Fruit fly (Drosophila melanogaster) whole organism, embryonic: ENCODE data around the gene Src64B.

Source experiments
- ATbp ChIP-seq: fragments of 200-800 bp; sonication (Bioruptor generic); optimal IDR thresholded peaks from 2 replicates; lab custom pipeline; 2017; ENCODE audit warnings: missing biosample characterization, mild to moderate bottlenecking, missing genetic modification characterization, missing genetic modification reagents
- Adf1 ChIP-seq: fragments of 200-800 bp; sonication (Bioruptor generic); IDR thresholded peaks from 2 replicates; pipeline ENCODE4 v1.3.6; 2022; ENCODE audit warnings: missing biosample characterization, missing genetic modification characterization
- Bteb2 ChIP-seq: fragments of 200-800 bp; sonication (Bioruptor generic); optimal IDR thresholded peaks from 2 replicates; lab custom pipeline; 2016; ENCODE audit warnings: missing biosample characterization, missing genetic modification characterization
- CG12942 ChIP-seq: fragments of 200-800 bp; sonication (Bioruptor generic); optimal IDR thresholded peaks from 3 replicates; lab custom pipeline; 2016; ENCODE audit warnings: missing biosample characterization, missing genetic modification characterization
- CG15269 ChIP-seq: fragments of 200-800 bp; sonication (Bioruptor generic); optimal IDR thresholded peaks from 2 replicates; lab custom pipeline; 2018; ENCODE audit warnings: missing biosample characterization, mild to moderate bottlenecking, missing genetic modification characterization, moderate library complexity
- CG15479 ChIP-seq: fragments of 200-800 bp; sonication (Bioruptor generic); optimal IDR thresholded peaks from 3 replicates; lab custom pipeline; 2019; ENCODE audit warnings: missing biosample characterization, mild to moderate bottlenecking, missing genetic modification characterization, moderate library complexity
- CG15601 ChIP-seq: fragments of 200-800 bp; sonication (Bioruptor generic); optimal IDR thresholded peaks from 3 replicates; lab custom pipeline; 2019; ENCODE audit warnings: missing biosample characterization, mild to moderate bottlenecking, missing genetic modification characterization, moderate library complexity
- CG16813 ChIP-seq: fragments of 200-800 bp; sonication (Bioruptor generic); IDR thresholded peaks from 3 replicates; pipeline ENCODE4 v1.3.6; 2022; ENCODE audit warnings: missing biosample characterization, missing genetic modification characterization; ENCODE audit not compliant: partially characterized antibody
- CG18011 ChIP-seq: fragments of 200-800 bp; sonication (Bioruptor generic); optimal IDR thresholded peaks from 2 replicates; lab custom pipeline; 2017; ENCODE audit warnings: missing biosample characterization, missing genetic modification characterization, mild to moderate bottlenecking, moderate library complexity, missing genotype
- CG2875 ChIP-seq: fragments of 200-800 bp; sonication (Bioruptor generic); optimal IDR thresholded peaks from 2 replicates; lab custom pipeline; 2017; ENCODE audit warnings: missing biosample characterization, mild to moderate bottlenecking, missing genetic modification characterization, missing genetic modification reagents
- CG30431 ChIP-seq: fragments of 200-800 bp; sonication (Bioruptor generic); optimal IDR thresholded peaks from 2 replicates; lab custom pipeline; 2017; ENCODE audit warnings: missing biosample characterization, missing genetic modification characterization
- CG33213 ChIP-seq: fragments of 200-800 bp; sonication (Bioruptor generic); optimal IDR thresholded peaks from 3 replicates; lab custom pipeline; 2016; ENCODE audit warnings: missing biosample characterization, missing genetic modification characterization
- CG4328 ChIP-seq: fragments of 200-800 bp; sonication (Bioruptor generic); optimal IDR thresholded peaks from 3 replicates; lab custom pipeline; 2017; ENCODE audit warnings: missing biosample characterization, missing genetic modification reagents, missing genetic modification characterization
- CG6791 ChIP-seq: fragments of 200-800 bp; sonication (Bioruptor generic); IDR thresholded peaks from 3 replicates; pipeline ENCODE4 v1.3.6; 2022; ENCODE audit warnings: missing biosample characterization, missing genetic modification characterization; ENCODE audit not compliant: partially characterized antibody
- CG6854 ChIP-seq: fragments of 200-800 bp; sonication (Bioruptor generic); optimal IDR thresholded peaks from 3 replicates; lab custom pipeline; 2017; ENCODE audit warnings: missing biosample characterization, mild to moderate bottlenecking, missing genetic modification characterization
- CG8359 ChIP-seq: fragments of 200-800 bp; sonication (Bioruptor generic); optimal IDR thresholded peaks from 2 replicates; lab custom pipeline; 2017; ENCODE audit warnings: missing biosample characterization, mild to moderate bottlenecking, missing genetic modification characterization, borderline replicate concordance
- CG8924 ChIP-seq: fragments of 200-800 bp; optimal IDR thresholded peaks from 3 replicates; lab custom pipeline; 2019; ENCODE audit warnings: missing biosample characterization, mild to moderate bottlenecking, missing genetic modification characterization, moderate library complexity
- CG9609 ChIP-seq: fragments of 200-800 bp; sonication (Bioruptor generic); optimal IDR thresholded peaks from 3 replicates; lab custom pipeline; 2016; ENCODE audit warnings: missing biosample characterization, missing genetic modification characterization
- CoRest ChIP-seq: fragments of 200-800 bp; sonication (Bioruptor generic); optimal IDR thresholded peaks from 3 replicates; lab custom pipeline; 2018; ENCODE audit warnings: missing biosample characterization, mild to moderate bottlenecking, missing genetic modification characterization, moderate library complexity
- Dad ChIP-seq: fragments of 200-800 bp; sonication (Bioruptor generic); optimal IDR thresholded peaks from 3 replicates; lab custom pipeline; 2016; ENCODE audit warnings: missing biosample characterization, missing genetic modification characterization
- Drgx ChIP-seq: fragments of 200-800 bp; sonication (Bioruptor generic); IDR thresholded peaks from 2 replicates; pipeline ENCODE4 v1.3.6; 2022; ENCODE audit warnings: missing biosample characterization, missing genetic modification characterization
- Gug ChIP-seq: fragments of 200-800 bp; sonication (Bioruptor generic); IDR thresholded peaks from 4 replicates; pipeline ENCODE4 v1.3.6; 2022; ENCODE audit warnings: missing biosample characterization, missing genetic modification characterization
- Scr ChIP-seq: fragments of 200-800 bp; sonication (Bioruptor generic); IDR thresholded peaks from 2 replicates; pipeline ENCODE4 v1.3.6; 2022; ENCODE audit warnings: missing biosample characterization, missing genetic modification characterization; ENCODE audit not compliant: partially characterized antibody
- Sry-δ ChIP-seq: fragments of 200-800 bp; sonication (Bioruptor generic); optimal IDR thresholded peaks from 2 replicates; lab custom pipeline; 2016; ENCODE audit warnings: missing biosample characterization, missing genetic modification characterization
- Vsx1 ChIP-seq: fragments of 200-800 bp; sonication (Bioruptor generic); optimal IDR thresholded peaks from 2 replicates; lab custom pipeline; 2017; ENCODE audit warnings: missing biosample characterization, mild to moderate bottlenecking, missing genetic modification characterization, missing genetic modification reagents
- ato ChIP-seq: fragments of 200-800 bp; sonication (Bioruptor generic); IDR thresholded peaks from 2 replicates; pipeline ENCODE4 v1.3.6; 2022; ENCODE audit warnings: missing biosample characterization, missing genetic modification characterization; ENCODE audit not compliant: partially characterized antibody
- az2 ChIP-seq: fragments of 200-800 bp; sonication (Bioruptor generic); optimal IDR thresholded peaks from 3 replicates; lab custom pipeline; 2016; ENCODE audit warnings: missing biosample characterization, missing genetic modification characterization
- bbx ChIP-seq: fragments of 200-800 bp; sonication (Bioruptor generic); IDR thresholded peaks from 2 replicates; pipeline ENCODE4 v1.3.6; 2022; ENCODE audit warnings: missing biosample characterization, missing genetic modification characterization; ENCODE audit not compliant: partially characterized antibody
- dmrt11E ChIP-seq: fragments of 200-800 bp; sonication (Bioruptor generic); optimal IDR thresholded peaks from 3 replicates; lab custom pipeline; 2018; ENCODE audit warnings: missing biosample characterization, mild to moderate bottlenecking, missing genetic modification characterization, moderate library complexity
- gro ChIP-seq: fragments of 200-800 bp; sonication (Bioruptor generic); optimal IDR thresholded peaks from 2 replicates; lab custom pipeline; 2016; ENCODE audit warnings: missing biosample characterization, missing genetic modification characterization
- hbn ChIP-seq: fragments of 200-800 bp; sonication (Bioruptor generic); IDR thresholded peaks from 2 replicates; pipeline ENCODE4 v1.3.6; 2022; ENCODE audit warnings: missing biosample characterization, missing genetic modification characterization; ENCODE audit not compliant: partially characterized antibody
- jing ChIP-seq: fragments of 200-800 bp; sonication (Bioruptor generic); optimal IDR thresholded peaks from 2 replicates; lab custom pipeline; 2018; ENCODE audit warnings: missing biosample characterization, mild to moderate bottlenecking, missing genetic modification characterization
- mirr ChIP-seq: fragments of 200-800 bp; sonication (Bioruptor generic); optimal IDR thresholded peaks from 3 replicates; lab custom pipeline; 2018; ENCODE audit warnings: missing biosample characterization, mild to moderate bottlenecking, missing genetic modification characterization
- nerfin-2 ChIP-seq: fragments of 200-800 bp; sonication (Bioruptor generic); IDR thresholded peaks from 2 replicates; pipeline ENCODE4 v1.3.6; 2022; ENCODE audit warnings: missing biosample characterization, missing genetic modification characterization; ENCODE audit not compliant: partially characterized antibody
- p53 ChIP-seq: fragments of 200-800 bp; sonication (Bioruptor generic); optimal IDR thresholded peaks from 2 replicates; lab custom pipeline; 2016; ENCODE audit warnings: missing biosample characterization, missing genetic modification characterization
- pfk ChIP-seq: fragments of 200-800 bp; sonication (Bioruptor generic); optimal IDR thresholded peaks from 2 replicates; lab custom pipeline; 2018; ENCODE audit warnings: missing biosample characterization, mild to moderate bottlenecking, missing genetic modification characterization, moderate library complexity
- pum ChIP-seq: fragments of 200-800 bp; sonication (Bioruptor generic); optimal IDR thresholded peaks from 2 replicates; lab custom pipeline; 2016; ENCODE audit warnings: missing biosample characterization, missing genetic modification characterization
- row ChIP-seq: fragments of 200-800 bp; sonication (Bioruptor generic); IDR thresholded peaks from 3 replicates; pipeline ENCODE4 v1.3.6; 2022; ENCODE audit warnings: missing biosample characterization, missing genetic modification characterization
- sd ChIP-seq: fragments of 200-800 bp; sonication (Bioruptor generic); optimal IDR thresholded peaks from 3 replicates; lab custom pipeline; 2018; ENCODE audit warnings: missing biosample characterization, mild to moderate bottlenecking, missing genetic modification characterization, moderate library complexity
- seq ChIP-seq: fragments of 200-800 bp; sonication (Bioruptor generic); IDR thresholded peaks from 2 replicates; pipeline ENCODE4 v1.3.6; 2022; ENCODE audit warnings: missing biosample characterization, missing genetic modification characterization
- stwl ChIP-seq: fragments of 200-800 bp; sonication (Bioruptor generic); optimal IDR thresholded peaks from 3 replicates; lab custom pipeline; 2018; ENCODE audit warnings: missing biosample characterization, mild to moderate bottlenecking, missing genetic modification characterization, moderate library complexity
- sug ChIP-seq: fragments of 200-800 bp; optimal IDR thresholded peaks from 2 replicates; lab custom pipeline; 2019; ENCODE audit warnings: missing biosample characterization, mild to moderate bottlenecking, missing genetic modification characterization, moderate library complexity
- unc-4 ChIP-seq: fragments of 200-800 bp; sonication (Bioruptor generic); IDR thresholded peaks from 2 replicates; pipeline ENCODE4 v1.3.6; 2022; ENCODE audit warnings: missing biosample characterization, missing genetic modification characterization; ENCODE audit not compliant: partially characterized antibody
- wdn ChIP-seq: fragments of 200-800 bp; sonication (Bioruptor generic); IDR thresholded peaks from 2 replicates; pipeline ENCODE4 v1.3.6; 2022; ENCODE audit warnings: missing biosample characterization, missing genetic modification characterization
- zf30C ChIP-seq: fragments of 200-800 bp; sonication (Bioruptor generic); optimal IDR thresholded peaks from 3 replicates; lab custom pipeline; 2018; ENCODE audit warnings: missing biosample characterization, mild to moderate bottlenecking, missing genetic modification characterization

Gene Src64B

DNA sequence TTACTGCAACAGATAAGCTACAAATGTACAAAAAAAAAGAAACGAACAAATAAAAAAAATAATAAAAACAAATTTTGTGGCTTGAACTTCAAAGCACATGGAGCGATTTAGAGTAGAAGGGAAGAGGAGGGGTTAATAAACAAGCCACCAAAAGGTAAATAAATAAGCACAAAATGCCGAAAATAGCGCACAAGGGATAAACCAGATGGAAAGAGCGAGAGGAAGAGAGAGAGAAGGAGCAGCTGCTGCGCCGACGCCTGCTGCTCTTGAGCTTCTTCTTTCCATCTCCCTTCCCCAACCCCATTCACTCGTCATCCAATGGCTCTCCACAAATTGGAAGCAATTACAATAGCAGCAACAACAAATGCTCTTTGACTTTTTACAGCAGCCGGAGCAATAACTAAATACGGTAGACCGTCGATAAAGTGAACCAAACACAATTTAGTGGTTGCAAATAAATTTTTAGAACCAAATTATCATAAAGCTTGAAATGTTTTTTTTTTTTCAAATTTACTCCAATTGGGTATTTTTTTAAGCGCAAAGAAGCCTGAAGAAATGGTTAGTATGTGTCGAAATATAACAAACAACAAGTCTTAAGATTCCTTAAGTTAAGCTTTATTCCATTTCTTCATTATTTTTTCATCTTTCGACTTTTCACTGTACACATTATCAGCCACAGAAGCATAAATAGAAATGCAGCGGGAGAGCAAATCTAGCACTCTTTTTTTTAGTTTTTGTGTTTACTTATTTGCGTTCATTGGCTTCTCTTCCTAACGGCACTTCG lies 1.4 kb downstream of the Src64B start (continued):
- TF ChIP-seq jing (GFP tag; lab: Kevin White, UChicago) (peak; percentile 74), bbx (GFP tag; lab: Robert Waterston, UW) (no peak), mirr (GFP tag; lab: Kevin White, UChicago) (peak; percentile 38), stwl (tag; lab: Kevin White, UChicago) (no peak), CG15479 (no peak), CG8924 (tag; lab: Kevin White, UChicago) (peak; percentile 72), dmrt11E (tag; lab: Kevin White, UChicago) (peak; percentile 85), CG4328 (GFP tag; lab: Kevin White, UChicago) (peak; percentile 76), az2 (GFP tag; lab: Kevin White, UChicago) (peak; percentile 90), Bteb2 (peak; percentile 67), ato (GFP tag; lab: Robert Waterston, UW) (no peak), CG15601 (tag; lab: Kevin White, UChicago) (peak; percentile 85), CG18011 (GFP tag; lab: Kevin White, UChicago) (peak; percentile 66), CG12942 (GFP tag; lab: Kevin White, UChicago) (peak; percentile 77), unc-4 (GFP tag; lab: Robert Waterston, UW) (no peak), Vsx1 (peak; percentile 40), CG16813 (no peak), CG6791 (GFP tag; lab: Robert Waterston, UW) (no peak), CG8359 (peak; percentile 65), seq (GFP tag; lab: Robert Waterston, UW) (peak; percentile 82), Adf1 (GFP tag; lab: Robert Waterston, UW) (peak; percentile 19; the same call in 1 of the 2 replicates), Scr (GFP tag; lab: Robert Waterston, UW) (no peak), gro (GFP tag; lab: Kevin White, UChicago) (peak; percentile 79), CG2875 (peak; percentile 63), p53 (peak; percentile 28), Drgx (peak; percentile 93), sug (tag; lab: Kevin White, UChicago) (peak; percentile 67), zf30C (GFP tag; lab: Kevin White, UChicago) (no peak), sd (tag; lab: Kevin White, UChicago) (peak; percentile 58), Dad (GFP tag; lab: Kevin White, UChicago) (peak; percentile 88), hbn (GFP tag; lab: Robert Waterston, UW) (no peak), wdn (peak; percentile 29; the same call in 1 of the 2 replicates), nerfin-2 (GFP tag; lab: Robert Waterston, UW) (no peak), ATbp (GFP tag; lab: Kevin White, UChicago) (peak; percentile 76), Sry-δ (GFP tag; lab: Kevin White, UChicago) (peak; percentile 58), row (GFP tag; lab: Robert Waterston, UW) (peak; percentile 93), CG9609 (GFP tag; lab: Kevin White, UChicago) (peak; percentile 79), Gug (peak; percentile 77), CG30431 (GFP tag; lab: Kevin White, UChicago) (peak; percentile 78), CG6854 (GFP tag; lab: Kevin White, UChicago) (peak; percentile 84), pum (GFP tag; lab: Kevin White, UChicago) (peak; percentile 84), pfk (no peak), CG33213 (GFP tag; lab: Kevin White, UChicago) (peak; percentile 73), CoRest (tag; lab: Kevin White, UChicago) (peak; percentile 95), CG15269 (tag; lab: Kevin White, UChicago) (peak; percentile 91)
